Worm (Caenorhabditis elegans): ENCODE data around the gene srj-5.
A peak's percentile ranks its signal among the peaks of the same experiment; 100 is the strongest.

srj-5 gene

ce11 chrV:694625-695024, 41.8 kb upstream of the srj-5 start, which contains the start of gene srj-53:
TSS of gene srj-53 (minus strand) at chrV:694725.
- TF ChIP-seq unc-62 (GFP tag; optimal IDR thresholded peaks at IDR 0.05) (no peak), blmp-1 (tag; optimal IDR thresholded peaks at IDR 0.05; ENCODE audit: insufficient read depth) (no peak), elt-3 (tag; optimal IDR thresholded peaks at IDR 0.05) (no peak), ztf-4 (tag; optimal IDR thresholded peaks at IDR 0.05) (no peak), ama-1 (optimal IDR thresholded peaks at IDR 0.05) (no peak), unc-55 (GFP tag; optimal IDR thresholded peaks at IDR 0.05) (no peak), nhr-23 (tag; optimal IDR thresholded peaks at IDR 0.05) (no peak), nhr-12 (tag; optimal IDR thresholded peaks at IDR 0.05) (no peak), Y55F3AM.14 (GFP tag; optimal IDR thresholded peaks at IDR 0.05) (no peak)

- TF ChIP-seq sma-3 (GFP tag; optimal IDR thresholded peaks at IDR 0.05) (no peak), nhr-11 (tag; optimal IDR thresholded peaks at IDR 0.05) (no peak), dmd-4 (tag; optimal IDR thresholded peaks at IDR 0.05) (no peak), R02D3.7 (tag; optimal IDR thresholded peaks at IDR 0.05) (no peak), snpc-4 (tag; optimal IDR thresholded peaks at IDR 0.05) (no peak), nhr-237 (tag; optimal IDR thresholded peaks at IDR 0.05) (no peak), mdl-1 (tag; optimal IDR thresholded peaks at IDR 0.05) (no peak), fos-1 (tag; optimal IDR thresholded peaks at IDR 0.05) (no peak), nhr-25 (tag; optimal IDR thresholded peaks at IDR 0.05) (no peak), aly-2 (tag; optimal IDR thresholded peaks at IDR 0.05) (no peak), nhr-6 (tag; optimal IDR thresholded peaks at IDR 0.05) (no peak), lin-13 (GFP tag; optimal IDR thresholded peaks at IDR 0.05) (no peak)
Measured at ce11 chrV:692720-693422, 40.0 kb upstream of the srj-5 start, which contains the start of gene srx-4. TSS of gene srx-4 (minus strand) at chrV:692770.

ce11 chrV:689538-689937, 36.7 kb upstream of the srj-5 start:
- TF ChIP-seq egl-27 (tag; optimal IDR thresholded peaks at IDR 0.05), result no peak
- TF ChIP-seq nhr-23 (tag; optimal IDR thresholded peaks at IDR 0.05), result no peak

- no peak for TF ChIP-seq nhr-23 (tag; optimal IDR thresholded peaks at IDR 0.05)
- TF ChIP-seq crh-2 (tag; optimal IDR thresholded peaks at IDR 0.05), result no peak
- no peak for TF ChIP-seq ceh-16 (tag; optimal IDR thresholded peaks at IDR 0.05)
Measured at ce11 chrV:687384-687783, 34.5 kb upstream of the srj-5 start, which contains the start of gene H25P19.1. TSS of gene H25P19.1 (plus strand) at chrV:687684.

DNA sequence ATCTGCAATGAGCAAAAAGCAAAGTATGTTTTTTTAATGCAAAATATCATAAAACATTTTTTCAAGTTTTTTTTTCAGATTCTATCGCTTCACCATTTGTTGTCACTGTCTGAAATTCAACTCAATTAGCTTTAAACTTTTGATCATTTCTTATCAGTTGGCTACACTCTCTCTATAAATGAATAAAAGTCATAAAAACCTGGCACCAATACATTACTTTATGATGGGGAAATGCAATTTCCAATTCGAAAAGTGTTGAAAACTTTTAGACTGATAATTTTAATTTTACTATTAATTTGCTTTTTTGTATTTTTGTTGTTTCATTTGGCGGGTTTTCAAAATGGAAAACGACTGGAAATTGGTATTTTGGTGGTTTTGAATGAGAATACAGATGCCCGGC, 31.0 kb upstream of the srj-5 start, which contains the start of gene F31F4.1:
Gene F31F4.1, plus strand, starts transcription at position 203 of the 400 bp plus-strand sequence.
- TF ChIP-seq unc-39 (tag; optimal IDR thresholded peaks at IDR 0.05) (no peak), fos-1 (tag; optimal IDR thresholded peaks at IDR 0.05) (peak; percentile 29)

ce11 chrV:682031-682430, 29.2 kb upstream of the srj-5 start, which contains the start of gene srx-23:
TSS of gene srx-23 (plus strand) at chrV:682331.
- no peak for TF ChIP-seq egl-27 (tag; optimal IDR thresholded peaks at IDR 0.05)

DNA sequence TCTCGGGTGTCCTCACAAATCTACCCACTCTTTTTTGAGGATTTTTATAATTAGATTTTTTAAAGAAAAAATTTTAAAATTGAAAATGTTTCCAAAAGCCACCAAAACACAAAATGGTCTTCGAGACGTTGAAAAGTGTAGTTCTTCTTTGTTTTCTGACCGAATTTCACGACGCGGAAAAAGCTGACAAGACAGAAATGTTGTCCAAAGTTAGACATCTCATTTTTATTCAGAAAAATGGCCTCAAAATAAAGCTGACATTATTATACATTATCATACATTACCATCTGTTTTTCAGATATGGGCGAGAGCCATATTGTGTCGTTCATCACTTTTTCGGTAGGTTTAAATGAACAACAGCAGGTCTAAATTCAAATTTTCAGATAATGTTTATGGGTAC, 26.8 kb upstream of the srj-5 start, which contains the start of gene srx-22:
Gene srx-22, plus strand, starts transcription at position 301 of the 400 bp plus-strand sequence.
- TF ChIP-seq sma-3 (GFP tag; optimal IDR thresholded peaks at IDR 0.05) (no peak), lin-11 (tag; optimal IDR thresholded peaks at IDR 0.05) (no peak), lsy-2 (tag; optimal IDR thresholded peaks at IDR 0.05) (no peak), unc-55 (GFP tag; optimal IDR thresholded peaks at IDR 0.05) (no peak)

- TF ChIP-seq unc-55 (GFP tag; optimal IDR thresholded peaks at IDR 0.05), result no peak
- peak; percentile 42 for TF ChIP-seq nhr-25 (tag; optimal IDR thresholded peaks at IDR 0.05)
- peak; percentile 70 for TF ChIP-seq fos-1 (tag; optimal IDR thresholded peaks at IDR 0.05)
Measured at ce11 chrV:676550-677084, 23.8 kb upstream of the srj-5 start, which contains the start of the genes fbxa-72 and srx-21. TSS of gene fbxa-72 (minus strand) at chrV:676753. TSS of gene srx-21 (plus strand) at chrV:677034.
